Worm (Caenorhabditis elegans) whole organism, midembryonic: Measurements from ENCODE around the gene srsx-30.

ENCODE experiments used
- flt-1 ChIP-seq: fragments of 200-800 bp; sonication (Bioruptor generic); IDR thresholded peaks from 2 replicates; pipeline ENCODE4 v1.3.6; 2022; ENCODE audit warnings: missing genetic modification characterization, missing compliant biosample characterization
- ztf-23 ChIP-seq: fragments of 200-800 bp; sonication (Bioruptor generic); IDR thresholded peaks from 2 replicates; pipeline ENCODE4 v1.3.6; 2022; ENCODE audit warnings: missing genetic modification reagents, missing genetic modification characterization, missing compliant biosample characterization

DNA sequence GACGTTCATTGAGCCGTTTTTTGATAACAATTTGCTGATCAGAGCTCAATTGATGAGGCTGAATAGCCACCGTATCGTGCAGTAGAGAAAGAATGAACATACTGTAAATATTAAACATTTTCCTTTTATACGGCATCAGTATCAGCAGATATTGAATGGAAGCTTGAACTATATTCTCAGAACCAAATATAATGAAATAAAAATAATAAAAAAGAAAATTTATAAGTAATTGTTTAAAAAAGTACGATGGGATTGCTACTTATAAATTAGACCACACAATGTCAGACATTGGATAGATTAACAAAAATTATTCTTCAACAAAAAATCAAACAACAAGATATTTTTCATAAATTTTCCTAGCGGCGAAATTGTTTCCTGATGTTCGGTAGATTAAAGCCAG is 47.9 kb downstream of the srsx-30 start, which contains the start of gene rpc-25:
- TF ChIP-seq ztf-23 (no peak), flt-1 (GFP tag; lab: Robert Waterston, UW) (no peak)
